Worm (Caenorhabditis elegans) whole organism, L4 larva: ENCODE results near the gene asns-1.

ENCODE experiments used
- F10B5.3 ChIP-seq: sonication (generic microtip); optimal IDR thresholded peaks from 2 replicates; lab custom pipeline; 2016; ENCODE audit warnings: mild to moderate bottlenecking, missing genetic modification characterization, missing compliant biosample characterization
- F44E2.7 ChIP-seq: fragments of 200-800 bp; sonication (Bioruptor generic); IDR thresholded peaks from 2 replicates; pipeline ENCODE4 v2.1.2; 2022; ENCODE audit warnings: missing genetic modification characterization, missing compliant biosample characterization
- F49E8.2 ChIP-seq: sonication (generic microtip); optimal IDR thresholded peaks from 2 replicates; lab custom pipeline; 2016; ENCODE audit warnings: missing compliant biosample characterization, mild to moderate bottlenecking, missing genetic modification characterization, borderline replicate concordance
- R02D3.7 ChIP-seq: fragments of 150-350 bp; sonication (generic microtip); optimal IDR thresholded peaks from 3 replicates; lab custom pipeline; 2014; ENCODE audit warnings: missing biosample characterization, missing genetic modification characterization
- Y105C5A.15 ChIP-seq: fragments of 200-800 bp; sonication (Bioruptor generic); IDR thresholded peaks from 2 replicates; pipeline ENCODE4 v1.3.6; 2022; ENCODE audit warnings: missing genetic modification characterization, missing compliant biosample characterization
- ama-1 ChIP-seq: fragments of 150-350 bp; optimal IDR thresholded peaks from 2 replicates; lab custom pipeline; 2014; ENCODE audit warnings: inconsistent platforms, mixed read lengths
- ceh-62 ChIP-seq: sonication (generic microtip); optimal IDR thresholded peaks from 2 replicates; lab custom pipeline; 2017; ENCODE audit warnings: missing biosample characterization, missing genetic modification characterization
- daf-19 ChIP-seq: fragments of 200-800 bp; sonication (Bioruptor generic); conservative IDR thresholded peaks from 2 replicates; pipeline ENCODE4 v1.3.6; 2022; ENCODE audit warnings: missing genetic modification characterization, missing compliant biosample characterization
- dmd-6 ChIP-seq: fragments of 200-800 bp; sonication (Bioruptor generic); IDR thresholded peaks from 2 replicates; pipeline ENCODE4 v1.3.6; 2022; ENCODE audit warnings: missing genetic modification reagents, missing genetic modification characterization, missing compliant biosample characterization
- dve-1 ChIP-seq: sonication (generic microtip); optimal IDR thresholded peaks from 2 replicates; lab custom pipeline; 2017; ENCODE audit warnings: antibody characterized with exemption, mild to moderate bottlenecking, missing genetic modification characterization, missing compliant biosample characterization; ENCODE audit not compliant: insufficient read depth
- egl-43 ChIP-seq: fragments of 200-800 bp; sonication (Bioruptor generic); IDR thresholded peaks from 2 replicates; pipeline ENCODE4 v1.3.6; 2022; ENCODE audit warnings: missing genetic modification reagents, missing genetic modification characterization, missing compliant biosample characterization
- fkh-10 ChIP-seq: fragments of 150-350 bp; optimal IDR thresholded peaks from 2 replicates; lab custom pipeline; 2014; ENCODE audit warnings: missing biosample characterization, missing genetic modification reagents, missing genetic modification characterization
- hlh-11 ChIP-seq: fragments of 200-800 bp; sonication (Bioruptor generic); optimal IDR thresholded peaks from 2 replicates; lab custom pipeline; 2018; ENCODE audit warnings: mild to moderate bottlenecking, missing genetic modification characterization, missing compliant biosample characterization
- hmg-1.1 ChIP-seq: fragments of 200-800 bp; sonication (Bioruptor generic); IDR thresholded peaks from 2 replicates; pipeline ENCODE4 v1.3.6; 2022; ENCODE audit warnings: missing genetic modification reagents, missing genetic modification characterization, missing compliant biosample characterization
- jun-1 ChIP-seq: fragments of 150-350 bp; optimal IDR thresholded peaks from 2 replicates; lab custom pipeline; 2014; ENCODE audit warnings: missing biosample characterization, missing genetic modification reagents, missing genetic modification characterization
- lim-7 ChIP-seq: fragments of 200-800 bp; sonication (Bioruptor generic); IDR thresholded peaks from 2 replicates; pipeline ENCODE4 v1.3.6; 2022; ENCODE audit warnings: missing genetic modification characterization, missing compliant biosample characterization
- lin-1 ChIP-seq: fragments of 200-800 bp; sonication (Bioruptor generic); IDR thresholded peaks from 2 replicates; pipeline ENCODE4 v1.3.6; 2022; ENCODE audit warnings: missing genetic modification reagents, missing genetic modification characterization, missing compliant biosample characterization
- lin-13 ChIP-seq: fragments of 150-350 bp; optimal IDR thresholded peaks from 2 replicates; lab custom pipeline; 2014; ENCODE audit warnings: missing biosample characterization, missing genetic modification reagents, missing genetic modification characterization
- lin-38 ChIP-seq: fragments of 200-800 bp; sonication (Bioruptor generic); IDR thresholded peaks from 2 replicates; pipeline ENCODE4 v1.3.6; 2022; ENCODE audit warnings: missing genetic modification reagents, missing genetic modification characterization, missing compliant biosample characterization
- lin-39 ChIP-seq: fragments of 150-350 bp; optimal IDR thresholded peaks from 2 replicates; lab custom pipeline; 2014; ENCODE audit warnings: missing biosample characterization, missing genetic modification reagents, missing genetic modification characterization
- lsy-2 ChIP-seq, 2 experiments: fragments of 150-350 bp in 1 of 2; sonication (generic microtip) in 1 of 2; optimal IDR thresholded peaks; 2 replicates each; lab custom pipeline; 2014 to 2017; ENCODE audit warnings: missing biosample characterization in 2 of 2, missing genetic modification characterization in 2 of 2
- mes-2 ChIP-seq: sonication (generic microtip); optimal IDR thresholded peaks from 2 replicates; lab custom pipeline; 2016; ENCODE audit warnings: missing genotype, mild to moderate bottlenecking, missing genetic modification characterization, missing compliant biosample characterization; ENCODE audit not compliant: poor library complexity, severe bottlenecking
- nhr-102 ChIP-seq: sonication (generic microtip); optimal IDR thresholded peaks from 2 replicates; lab custom pipeline; 2016; ENCODE audit warnings: mild to moderate bottlenecking, missing genetic modification characterization, moderate library complexity, missing compliant biosample characterization
- nhr-11 ChIP-seq: fragments of 150-350 bp; optimal IDR thresholded peaks from 2 replicates; lab custom pipeline; 2014; ENCODE audit warnings: missing biosample characterization, missing genetic modification characterization
- nhr-237 ChIP-seq: sonication (generic microtip); optimal IDR thresholded peaks from 2 replicates; lab custom pipeline; 2017; ENCODE audit warnings: missing biosample characterization, missing genetic modification characterization
- nhr-25 ChIP-seq: sonication (generic microtip); optimal IDR thresholded peaks from 2 replicates; lab custom pipeline; 2017; ENCODE audit warnings: missing genetic modification characterization, mild to moderate bottlenecking, missing compliant biosample characterization, antibody characterized with exemption, moderate library complexity, borderline replicate concordance; ENCODE audit not compliant: insufficient read depth
- nhr-6 ChIP-seq: fragments of 150-350 bp; optimal IDR thresholded peaks from 2 replicates; lab custom pipeline; 2014; ENCODE audit warnings: missing biosample characterization, missing genetic modification characterization
- pha-4 ChIP-seq, 2 experiments: fragments of 150-350 bp in 1 of 2; fragments of 200-800 bp in 1 of 2; sonication (Bioruptor generic) in 1 of 2; IDR thresholded peaks in 1 of 2; optimal IDR thresholded peaks in 1 of 2; 2 replicates each; pipeline versions ENCODE4 v1.3.6 to Lab custom; 2014 to 2022; ENCODE audit warnings: missing genetic modification characterization in 2 of 2, missing genetic modification reagents in 2 of 2, missing biosample characterization in 1 of 2, missing compliant biosample characterization in 1 of 2
- sdz-12 ChIP-seq: fragments of 200-800 bp; sonication (Bioruptor generic); optimal IDR thresholded peaks from 2 replicates; lab custom pipeline; 2018; ENCODE audit warnings: mild to moderate bottlenecking, missing genetic modification characterization, missing compliant biosample characterization
- set-16 ChIP-seq: fragments of 200-800 bp; sonication (Bioruptor generic); IDR thresholded peaks from 2 replicates; pipeline ENCODE4 v1.3.6; 2022; ENCODE audit warnings: missing genetic modification reagents, missing genetic modification characterization, missing compliant biosample characterization
- skn-1 ChIP-seq: fragments of 150-350 bp; optimal IDR thresholded peaks from 2 replicates; lab custom pipeline; 2014; ENCODE audit warnings: missing biosample characterization, missing genetic modification characterization
- snpc-4 ChIP-seq: fragments of 150-350 bp; optimal IDR thresholded peaks from 2 replicates; lab custom pipeline; 2014; ENCODE audit warnings: missing biosample characterization, missing genetic modification characterization
- spr-1 ChIP-seq: sonication (generic microtip); optimal IDR thresholded peaks from 2 replicates; lab custom pipeline; 2016; ENCODE audit warnings: mild to moderate bottlenecking, missing genetic modification characterization, missing compliant biosample characterization
- spr-3 ChIP-seq: fragments of 200-800 bp; sonication (Bioruptor generic); optimal IDR thresholded peaks from 2 replicates; lab custom pipeline; 2018; ENCODE audit warnings: mild to moderate bottlenecking, missing genetic modification characterization, missing compliant biosample characterization
- tra-1 ChIP-seq: fragments of 200-800 bp; sonication (Bioruptor generic); IDR thresholded peaks from 2 replicates; pipeline ENCODE4 v1.3.6; 2022; ENCODE audit warnings: missing genetic modification reagents, missing genetic modification characterization, missing compliant biosample characterization
- unc-62 ChIP-seq, 3 experiments: fragments of 150-350 bp in 1 of 3; sonication (generic microtip); optimal IDR thresholded peaks in 2 of 3; peaks in 1 of 3; 1 replicate in 1 of 3; 2 replicates in 2 of 3; lab custom pipeline; 2014 to 2017; ENCODE audit warnings: missing biosample characterization in 3 of 3, missing genetic modification characterization in 3 of 3, missing genetic modification reagents in 3 of 3, missing genotype in 1 of 3
- ztf-7 ChIP-seq: fragments of 150-350 bp; optimal IDR thresholded peaks from 2 replicates; lab custom pipeline; 2014; ENCODE audit warnings: missing biosample characterization, missing genetic modification characterization

Gene asns-1

ce11 chrV:8552460-8552859, 6.5 kb downstream of the asns-1 start, which contains the start of gene acr-15:
Gene acr-15 (plus strand): TSS chrV:8552695.
- TF ChIP-seq spr-3 (GFP tag; lab: Kevin White, UChicago) = no peak
- TF ChIP-seq nhr-11 (tag; lab: Kevin White, UChicago) = peak; percentile 14

- TF ChIP-seq daf-19 (GFP tag; lab: Robert Waterston, UW) = no peak
- TF ChIP-seq sdz-12 (GFP tag; lab: Kevin White, UChicago) = no peak
- no peak for TF ChIP-seq pha-4 (GFP tag; IDR thresholded peaks at IDR 0.05; lab: Robert Waterston, UW)
- TF ChIP-seq pha-4 (tag; optimal IDR thresholded peaks at IDR 0.05; lab: Kevin White, UChicago) = no peak
- TF ChIP-seq lin-13 (GFP tag; lab: Kevin White, UChicago) = no peak
- no peak for TF ChIP-seq nhr-237 (tag; lab: Kevin White, UChicago)
- TF ChIP-seq F44E2.7 (GFP tag; lab: Robert Waterston, UW) = no peak
- no peak for TF ChIP-seq spr-1 (tag; lab: Kevin White, UChicago)
- no peak for TF ChIP-seq nhr-25 (tag; lab: Kevin White, UChicago)
- no peak for TF ChIP-seq set-16 (GFP tag; lab: Robert Waterston, UW)
- no peak for TF ChIP-seq lin-1 (GFP tag; lab: Robert Waterston, UW)
- no peak for TF ChIP-seq nhr-102 (tag; lab: Kevin White, UChicago)
- no peak for TF ChIP-seq R02D3.7 (tag; lab: Kevin White, UChicago)
- TF ChIP-seq F10B5.3 = no peak
- TF ChIP-seq snpc-4 (tag; lab: Kevin White, UChicago) = no peak
- no peak for TF ChIP-seq jun-1 (tag; lab: Kevin White, UChicago)
- TF ChIP-seq, all 104 proteins: peak for 0
Observed at ce11 chrV:8555955-8556354, 10.0 kb downstream of the asns-1 start.

- TF ChIP-seq lsy-2 (tag; optimal IDR thresholded peaks at IDR 0.05; lab: Kevin White, UChicago) (no peak), nhr-25 (tag; lab: Kevin White, UChicago) (no peak), lim-7 (GFP tag; lab: Robert Waterston, UW) (no peak), F49E8.2 (no peak), ceh-62 (tag; lab: Kevin White, UChicago) (no peak), egl-43 (GFP tag; lab: Robert Waterston, UW) (no peak)
Observed at ce11 chrV:8560916-8561315, 14.9 kb downstream of the asns-1 start, which contains the start of gene acr-16. Gene acr-16 (plus strand): TSS chrV:8561216.

- TF ChIP-seq tra-1 = no peak
- TF ChIP-seq lin-38 = peak; percentile 5; the same call in 1 of the 2 replicates
- no peak for TF ChIP-seq fkh-10
Observed at ce11 chrV:8565075-8565474, 19.1 kb downstream of the asns-1 start, which contains the start of gene F25G6.8. Gene F25G6.8 (minus strand): TSS chrV:8565175.

ce11 chrV:8569172-8569571, 23.2 kb downstream of the asns-1 start:
- TF ChIP-seq unc-62 (GFP tag; optimal IDR thresholded peaks at IDR 0.05 in 1 of 2; lab: Kevin White, UChicago) (peak in 1 of 2 experiments; percentile 91), unc-62 (tag; optimal IDR thresholded peaks at IDR 0.05; lab: Kevin White, UChicago) (no peak), pha-4 (GFP tag; IDR thresholded peaks at IDR 0.05; lab: Robert Waterston, UW) (no peak), pha-4 (tag; optimal IDR thresholded peaks at IDR 0.05; lab: Kevin White, UChicago) (no peak)

ce11 chrV:8569841-8570361, 23.9 kb downstream of the asns-1 start, which contains the start of the genes F25G6.9 and symk-1:
Gene F25G6.9 (minus strand): TSS chrV:8570000.
Gene symk-1 (plus strand): TSS chrV:8570311.
- peak; percentile 46 for TF ChIP-seq dmd-6 (GFP tag; lab: Robert Waterston, UW)
- TF ChIP-seq ama-1 (lab: Kevin White, UChicago) = no peak
- no peak for TF ChIP-seq skn-1
- TF ChIP-seq F44E2.7 (GFP tag; lab: Robert Waterston, UW) = no peak
- peak; percentile 6 for TF ChIP-seq F49E8.2
- peak; percentile 39 for TF ChIP-seq F10B5.3
- TF ChIP-seq dve-1 (tag; lab: Kevin White, UChicago) = peak; percentile 54
- TF ChIP-seq lsy-2 (tag; optimal IDR thresholded peaks at IDR 0.05; lab: Kevin White, UChicago) = no peak
- no peak for TF ChIP-seq ztf-7 (tag; lab: Kevin White, UChicago)
- no peak for TF ChIP-seq Y105C5A.15 (GFP tag; lab: Robert Waterston, UW)
- TF ChIP-seq ceh-62 (tag; lab: Kevin White, UChicago) = no peak
- peak; percentile 35 for TF ChIP-seq nhr-6 (tag; lab: Kevin White, UChicago)
- TF ChIP-seq spr-1 (tag; lab: Kevin White, UChicago) = no peak
- peak; percentile 70 for TF ChIP-seq hmg-1.1 (GFP tag; lab: Robert Waterston, UW)
- no peak for TF ChIP-seq lin-39 (tag; lab: Kevin White, UChicago)
- TF ChIP-seq mes-2 (tag; lab: Kevin White, UChicago) = peak; percentile 67
- 0 out of 2 replicates have a peak, but pooled peaks have one; percentile 14 for TF ChIP-seq tra-1
- peak; percentile 51 for TF ChIP-seq hlh-11 (tag; lab: Kevin White, UChicago)
- TF ChIP-seq nhr-102 (tag; lab: Kevin White, UChicago) = peak; percentile 60
- no peak for TF ChIP-seq spr-3 (GFP tag; lab: Kevin White, UChicago)
